Fruit fly (Drosophila melanogaster) whole organism, adult: ENCODE measurements around the gene CG32079.
A peak's percentile ranks its signal among the peaks of the same experiment; 100 is the strongest.

Source experiments
- CG11617 ChIP-seq: fragments of 200-800 bp; sonication (Bioruptor generic); optimal IDR thresholded peaks from 2 replicates; lab custom pipeline; 2017; ENCODE audit warnings: mild to moderate bottlenecking, missing biosample characterization, missing genetic modification reagents, missing genetic modification characterization
- CG12768 ChIP-seq: fragments of 200-800 bp; sonication (Bioruptor generic); optimal IDR thresholded peaks from 2 replicates; lab custom pipeline; 2017; ENCODE audit warnings: missing biosample characterization, missing genetic modification characterization, mild to moderate bottlenecking, moderate library complexity, missing genetic modification reagents
- CG14711 ChIP-seq: fragments of 200-800 bp; sonication (Bioruptor generic); optimal IDR thresholded peaks from 2 replicates; lab custom pipeline; 2018; ENCODE audit warnings: missing biosample characterization, mild to moderate bottlenecking, missing genetic modification characterization, moderate library complexity
- CG1620 ChIP-seq: fragments of 200-800 bp; sonication (Bioruptor generic); optimal IDR thresholded peaks from 2 replicates; lab custom pipeline; 2016; ENCODE audit warnings: missing biosample characterization, missing genetic modification characterization
- CG33017 ChIP-seq: fragments of 200-800 bp; sonication (Bioruptor generic); optimal IDR thresholded peaks from 2 replicates; lab custom pipeline; 2018; ENCODE audit warnings: missing biosample characterization, mild to moderate bottlenecking, missing genetic modification characterization, moderate library complexity
- CG5204 ChIP-seq: fragments of 200-800 bp; sonication (Bioruptor generic); optimal IDR thresholded peaks from 2 replicates; lab custom pipeline; 2016; ENCODE audit warnings: missing biosample characterization, missing genetic modification characterization
- CG7045 ChIP-seq: fragments of 200-800 bp; sonication (Bioruptor generic); optimal IDR thresholded peaks from 2 replicates; lab custom pipeline; 2017; ENCODE audit warnings: missing biosample characterization, mild to moderate bottlenecking, missing genetic modification characterization
- CG7101 ChIP-seq: fragments of 200-800 bp; sonication (Bioruptor generic); optimal IDR thresholded peaks from 2 replicates; lab custom pipeline; 2018; ENCODE audit warnings: missing biosample characterization, mild to moderate bottlenecking, missing genetic modification characterization, moderate library complexity
- Clk ChIP-seq: fragments of 200-800 bp; sonication (Bioruptor generic); optimal IDR thresholded peaks from 2 replicates; lab custom pipeline; 2017; ENCODE audit warnings: missing biosample characterization, missing genetic modification characterization
- Crg-1 ChIP-seq: fragments of 200-800 bp; sonication (Bioruptor generic); optimal IDR thresholded peaks from 2 replicates; lab custom pipeline; 2016; ENCODE audit warnings: missing biosample characterization, missing genetic modification characterization
- Hr96 ChIP-seq: fragments of 200-800 bp; sonication (Bioruptor generic); optimal IDR thresholded peaks from 2 replicates; lab custom pipeline; 2016; ENCODE audit warnings: missing biosample characterization, missing genetic modification characterization
- Mnt ChIP-seq: fragments of 200-800 bp; sonication (Bioruptor generic); optimal IDR thresholded peaks from 2 replicates; lab custom pipeline; 2016; ENCODE audit warnings: missing biosample characterization, mild to moderate bottlenecking, missing genetic modification characterization
- bab1 ChIP-seq: fragments of 200-800 bp; sonication (Bioruptor generic); optimal IDR thresholded peaks from 3 replicates; lab custom pipeline; 2019; ENCODE audit warnings: missing biosample characterization, mild to moderate bottlenecking, missing genetic modification characterization, moderate library complexity
- cic ChIP-seq: fragments of 200-800 bp; sonication (Bioruptor generic); optimal IDR thresholded peaks from 2 replicates; lab custom pipeline; 2017; ENCODE audit warnings: missing biosample characterization, mild to moderate bottlenecking, missing genetic modification characterization, moderate library complexity
- cnc ChIP-seq, 2 experiments: fragments of >200 bp; optimal IDR thresholded peaks; 2 replicates each; lab custom pipeline; 2017
- kay ChIP-seq: fragments of 200-800 bp; sonication (Bioruptor generic); peaks from one replicate; lab custom pipeline; 2016; ENCODE audit warnings: missing biosample characterization, missing genetic modification characterization, borderline replicate concordance
- ovo ChIP-seq: fragments of 200-800 bp; sonication (Bioruptor generic); optimal IDR thresholded peaks from 2 replicates; lab custom pipeline; 2016; ENCODE audit warnings: missing biosample characterization, missing genetic modification characterization
- pad ChIP-seq: fragments of 200-800 bp; sonication (Bioruptor generic); optimal IDR thresholded peaks from 3 replicates; lab custom pipeline; 2017; ENCODE audit warnings: missing biosample characterization, missing genetic modification characterization, mild to moderate bottlenecking, moderate library complexity, missing genetic modification reagents
- tj ChIP-seq: fragments of 200-800 bp; sonication (Bioruptor generic); optimal IDR thresholded peaks from 3 replicates; lab custom pipeline; 2017; ENCODE audit warnings: missing biosample characterization, mild to moderate bottlenecking, missing genetic modification characterization, moderate library complexity
- toe ChIP-seq: fragments of 200-800 bp; sonication (Bioruptor generic); optimal IDR thresholded peaks from 2 replicates; lab custom pipeline; 2016; ENCODE audit warnings: missing biosample characterization, missing genetic modification characterization

The CG32079 gene

DNA sequence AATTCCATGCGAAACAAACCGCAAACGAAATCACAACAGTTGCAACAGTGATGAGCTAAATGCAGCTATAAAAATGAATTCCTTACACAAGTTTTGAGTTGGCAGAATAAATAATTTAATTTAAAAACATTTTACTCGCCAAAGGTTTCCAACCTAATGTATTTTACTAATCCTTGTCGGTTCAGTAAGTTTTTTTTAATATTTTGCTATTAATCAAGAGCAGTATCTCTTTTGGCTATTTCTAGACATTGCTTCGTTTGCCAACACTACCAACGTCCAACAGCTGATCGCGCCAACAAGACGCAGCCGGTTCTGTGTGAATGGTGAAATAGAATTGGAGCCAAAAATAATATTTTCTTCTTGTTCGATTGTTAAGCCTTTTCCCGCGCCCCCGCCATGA, 39.3 kb downstream of the CG32079 start, which contains the start of the genes CG32075, CG45101 and SuUR:
TSS of gene CG32075 (minus strand) at position 253 of the 400 bp plus-strand sequence.
TSS of gene CG45101 (plus strand) at position 303 of the 400 bp plus-strand sequence.
TSS of gene SuUR (plus strand) at position 303 of the 400 bp plus-strand sequence.
- TF ChIP-seq Crg-1 (GFP tag; lab: Kevin White, UChicago) (peak; percentile 92), CG12768 (GFP tag; lab: Kevin White, UChicago) (peak; percentile 85), CG7045 (peak; percentile 71), CG7101 (tag; lab: Kevin White, UChicago) (peak; percentile 87), CG33017 (tag; lab: Kevin White, UChicago) (peak; percentile 70), toe (GFP tag; lab: Kevin White, UChicago) (peak; percentile 91), Mnt (GFP tag; lab: Kevin White, UChicago) (peak; percentile 89), Clk (GFP tag; lab: Kevin White, UChicago) (peak; percentile 82), cic (no peak), Hr96 (GFP tag; lab: Kevin White, UChicago) (no peak), kay (GFP tag; lab: Kevin White, UChicago) (no peak), CG1620 (GFP tag; lab: Kevin White, UChicago) (peak; percentile 96), tj (GFP tag; lab: Kevin White, UChicago) (peak; percentile 71), pad (GFP tag; lab: Kevin White, UChicago) (peak; percentile 80), bab1 (GFP tag; lab: Kevin White, UChicago) (peak; percentile 90), ovo (peak; percentile 59), cnc (optimal IDR thresholded peaks at IDR 0.05; lab: Kevin White, UChicago) (no peak), CG11617 (GFP tag; lab: Kevin White, UChicago) (peak; percentile 85), CG5204 (GFP tag; lab: Kevin White, UChicago) (no peak), CG14711 (peak; percentile 76)

DNA sequence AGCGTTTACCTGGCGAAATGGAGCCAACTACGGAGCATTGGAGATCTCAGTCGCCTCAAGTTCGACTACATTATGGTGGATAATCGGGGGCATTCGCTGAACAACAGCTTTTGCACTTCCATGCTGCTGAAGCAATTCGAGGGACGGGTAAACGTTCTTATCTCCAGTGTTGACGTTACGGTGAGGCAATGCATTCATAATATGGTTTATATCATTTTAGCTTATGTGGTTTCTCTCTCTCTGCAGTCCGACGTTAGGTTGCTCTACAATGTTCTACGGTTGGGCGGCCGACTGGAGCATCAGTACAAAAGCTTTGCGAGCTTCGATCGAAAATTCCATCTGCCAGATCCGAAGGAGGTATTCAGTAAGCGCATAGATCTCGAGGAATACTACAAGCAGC, 40.5 kb downstream of the CG32079 start:
- TF ChIP-seq CG11617 (GFP tag; lab: Kevin White, UChicago) = no peak
- TF ChIP-seq pad (GFP tag; lab: Kevin White, UChicago) = no peak
- peak; percentile 18 for TF ChIP-seq cic
- TF ChIP-seq kay (GFP tag; lab: Kevin White, UChicago) = no peak
- no peak for TF ChIP-seq CG33017 (tag; lab: Kevin White, UChicago)

DNA sequence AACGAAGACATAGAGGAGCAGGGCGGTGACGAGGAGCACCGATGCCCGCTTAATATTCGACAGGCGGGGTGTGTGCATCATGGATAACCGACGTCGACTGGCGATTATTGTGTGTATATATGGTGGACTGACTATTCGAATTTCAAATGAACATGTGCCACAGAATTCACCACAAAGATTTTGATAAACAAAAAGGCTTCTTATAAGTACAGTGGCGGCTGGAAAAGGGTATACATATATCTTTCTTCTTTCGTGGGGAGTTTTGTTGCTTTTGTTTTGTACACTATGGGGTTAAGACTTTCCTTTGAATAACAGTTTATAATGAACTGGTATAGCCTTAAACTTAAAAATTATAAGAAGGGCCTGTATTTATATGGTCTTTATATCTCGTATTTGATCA, 44.4 kb downstream of the CG32079 start, which contains the start of gene CG6310:
TSS of gene CG6310 (minus strand) at position 101 of the 400 bp plus-strand sequence.
- TF ChIP-seq toe (GFP tag; lab: Kevin White, UChicago) (no peak), Mnt (GFP tag; lab: Kevin White, UChicago) (peak; percentile 29)

DNA sequence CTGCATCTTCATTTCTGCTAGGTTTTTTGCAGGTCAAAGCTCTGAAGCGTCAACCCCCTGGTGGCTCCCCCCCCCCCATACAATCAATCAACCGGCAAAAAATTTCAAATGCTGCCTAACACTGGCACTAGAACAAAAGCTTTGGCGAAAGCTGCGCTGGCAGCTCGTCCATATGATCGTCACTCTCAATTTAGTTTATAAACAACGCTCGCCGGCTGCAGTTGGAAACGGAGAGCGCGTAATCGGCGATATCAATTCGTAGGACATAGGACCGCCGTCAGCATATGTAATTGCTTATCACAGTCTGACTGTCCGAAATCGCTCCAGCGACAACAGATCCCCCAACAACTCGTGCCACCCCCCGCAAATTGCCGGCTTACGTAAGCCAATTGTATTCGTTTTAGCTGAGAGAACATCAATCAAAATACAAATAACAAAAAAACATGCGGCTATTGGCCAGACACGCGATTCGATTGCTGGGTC, 45.1 kb downstream of the CG32079 start, which contains the start of gene Mocs1:
TSS of gene Mocs1 (plus strand) at position 155 of the 483 bp plus-strand sequence.
- peak; percentile 70 for TF ChIP-seq CG12768 (GFP tag; lab: Kevin White, UChicago)
- peak; percentile 46 for TF ChIP-seq pad (GFP tag; lab: Kevin White, UChicago)
- no peak for TF ChIP-seq Clk (GFP tag; lab: Kevin White, UChicago)
- peak; percentile 48 for TF ChIP-seq Crg-1 (GFP tag; lab: Kevin White, UChicago)
- peak; percentile 36 for TF ChIP-seq CG11617 (GFP tag; lab: Kevin White, UChicago)
- no peak for TF ChIP-seq CG5204 (GFP tag; lab: Kevin White, UChicago)
- peak; percentile 22 for TF ChIP-seq CG33017 (tag; lab: Kevin White, UChicago)
- TF ChIP-seq CG1620 (GFP tag; lab: Kevin White, UChicago) = no peak
- peak; percentile 79 for TF ChIP-seq cic
- TF ChIP-seq kay (GFP tag; lab: Kevin White, UChicago) = no peak
- TF ChIP-seq ovo = peak; percentile 56
- peak; percentile 63 for TF ChIP-seq CG7101 (tag; lab: Kevin White, UChicago)
- peak; percentile 23 for TF ChIP-seq CG7045
- TF ChIP-seq CG14711 = peak; percentile 43
- peak; percentile 98 for TF ChIP-seq tj (GFP tag; lab: Kevin White, UChicago)
- peak; percentile 13 for TF ChIP-seq bab1 (GFP tag; lab: Kevin White, UChicago)
- peak; percentile 89 for TF ChIP-seq Mnt (GFP tag; lab: Kevin White, UChicago)
- no peak for TF ChIP-seq cnc (optimal IDR thresholded peaks at IDR 0.05; lab: Kevin White, UChicago)
- no peak for TF ChIP-seq toe (GFP tag; lab: Kevin White, UChicago)
- TF ChIP-seq Hr96 (GFP tag; lab: Kevin White, UChicago) = no peak

DNA sequence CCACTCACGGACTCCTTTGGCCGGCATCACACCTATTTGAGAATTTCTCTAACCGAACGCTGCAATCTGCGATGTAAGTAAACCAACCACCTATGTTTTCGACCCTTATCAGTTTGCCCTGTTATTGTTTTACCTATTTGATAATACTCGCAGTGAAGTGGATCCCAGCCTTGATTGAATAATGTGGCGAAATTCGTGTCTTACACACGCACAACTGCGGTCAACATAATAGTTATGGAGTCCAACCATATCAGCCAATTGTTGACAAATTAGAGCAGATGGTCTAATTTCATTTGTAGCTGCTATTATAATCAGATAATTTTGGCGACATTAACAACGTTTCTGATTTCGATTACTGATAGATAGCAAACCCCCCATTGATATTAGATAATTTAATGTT, 45.7 kb downstream of the CG32079 start:
- TF ChIP-seq toe (GFP tag; lab: Kevin White, UChicago) = no peak
- no peak for TF ChIP-seq cic
- no peak for TF ChIP-seq cnc (optimal IDR thresholded peaks at IDR 0.05; lab: Kevin White, UChicago)
- no peak for TF ChIP-seq CG33017 (tag; lab: Kevin White, UChicago)
- no peak for TF ChIP-seq kay (GFP tag; lab: Kevin White, UChicago)
- TF ChIP-seq Hr96 (GFP tag; lab: Kevin White, UChicago) = no peak

DNA sequence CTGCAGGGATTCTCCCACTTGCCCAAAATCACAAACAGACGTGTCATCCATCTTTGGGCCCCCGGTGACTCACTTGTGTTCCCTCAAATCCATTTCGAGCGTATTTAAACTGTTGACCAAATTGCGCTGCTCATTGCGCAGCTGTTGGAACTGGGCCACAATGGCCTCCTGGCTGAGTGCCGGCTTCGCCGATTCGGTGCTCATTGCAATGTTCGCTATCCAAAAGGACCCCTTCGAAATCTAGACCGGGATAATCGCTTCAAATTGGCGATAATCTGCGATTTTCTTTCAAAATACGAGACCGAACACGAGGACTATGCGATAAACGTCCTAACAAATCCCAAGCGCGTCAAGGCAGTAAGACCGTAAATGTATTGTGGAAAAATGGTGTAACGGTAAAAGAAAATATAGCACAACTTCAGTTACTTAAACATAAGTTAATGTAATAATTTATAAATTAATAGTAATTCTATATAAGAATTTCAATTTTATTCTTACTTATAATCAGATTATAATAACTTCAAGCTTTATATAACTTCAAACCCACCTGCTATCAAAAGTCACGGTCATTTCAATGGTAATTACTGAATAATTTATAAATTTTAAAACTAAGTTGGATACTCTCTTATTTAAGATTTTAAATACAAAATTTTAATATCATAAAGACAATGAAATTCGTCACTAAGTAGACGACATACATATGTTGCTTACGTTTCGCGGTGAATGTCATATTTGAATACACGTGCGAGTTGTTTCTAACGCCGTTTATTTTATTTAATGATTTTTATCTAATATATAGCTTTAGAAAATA, 48.9 kb downstream of the CG32079 start, which contains the start of the genes Pfdn2 and Noc1:
TSS of gene Pfdn2 (minus strand) at position 346 of the 811 bp plus-strand sequence.
TSS of gene Noc1 (plus strand) at position 727 of the 811 bp plus-strand sequence.
- TF ChIP-seq Mnt (GFP tag; lab: Kevin White, UChicago) = peak; percentile 92
- peak; percentile 52 for TF ChIP-seq CG11617 (GFP tag; lab: Kevin White, UChicago)
- TF ChIP-seq CG7045 = no peak
- peak; percentile 39 for TF ChIP-seq CG33017 (tag; lab: Kevin White, UChicago)
- no peak for TF ChIP-seq cnc (optimal IDR thresholded peaks at IDR 0.05; lab: Kevin White, UChicago)
- TF ChIP-seq pad (GFP tag; lab: Kevin White, UChicago) = no peak
- TF ChIP-seq CG14711 = peak; percentile 34
- peak; percentile 35 for TF ChIP-seq bab1 (GFP tag; lab: Kevin White, UChicago)
- TF ChIP-seq CG7101 (tag; lab: Kevin White, UChicago) = peak; percentile 66
- peak; percentile 43 for TF ChIP-seq ovo
- no peak for TF ChIP-seq Clk (GFP tag; lab: Kevin White, UChicago)
- no peak for TF ChIP-seq toe (GFP tag; lab: Kevin White, UChicago)
